Fruit fly (Drosophila melanogaster) S2 (cell line): Measurements from ENCODE around the gene Rab7.

ENCODE experiments used
- CG8478 ChIP-seq: fragments of >200 bp; optimal IDR thresholded peaks from 2 replicates; lab custom pipeline; 2018
- CTCF ChIP-seq, 2 experiments: fragments of >200 bp; optimal IDR thresholded peaks; 2 replicates each; lab custom pipeline; 2018

DNA sequence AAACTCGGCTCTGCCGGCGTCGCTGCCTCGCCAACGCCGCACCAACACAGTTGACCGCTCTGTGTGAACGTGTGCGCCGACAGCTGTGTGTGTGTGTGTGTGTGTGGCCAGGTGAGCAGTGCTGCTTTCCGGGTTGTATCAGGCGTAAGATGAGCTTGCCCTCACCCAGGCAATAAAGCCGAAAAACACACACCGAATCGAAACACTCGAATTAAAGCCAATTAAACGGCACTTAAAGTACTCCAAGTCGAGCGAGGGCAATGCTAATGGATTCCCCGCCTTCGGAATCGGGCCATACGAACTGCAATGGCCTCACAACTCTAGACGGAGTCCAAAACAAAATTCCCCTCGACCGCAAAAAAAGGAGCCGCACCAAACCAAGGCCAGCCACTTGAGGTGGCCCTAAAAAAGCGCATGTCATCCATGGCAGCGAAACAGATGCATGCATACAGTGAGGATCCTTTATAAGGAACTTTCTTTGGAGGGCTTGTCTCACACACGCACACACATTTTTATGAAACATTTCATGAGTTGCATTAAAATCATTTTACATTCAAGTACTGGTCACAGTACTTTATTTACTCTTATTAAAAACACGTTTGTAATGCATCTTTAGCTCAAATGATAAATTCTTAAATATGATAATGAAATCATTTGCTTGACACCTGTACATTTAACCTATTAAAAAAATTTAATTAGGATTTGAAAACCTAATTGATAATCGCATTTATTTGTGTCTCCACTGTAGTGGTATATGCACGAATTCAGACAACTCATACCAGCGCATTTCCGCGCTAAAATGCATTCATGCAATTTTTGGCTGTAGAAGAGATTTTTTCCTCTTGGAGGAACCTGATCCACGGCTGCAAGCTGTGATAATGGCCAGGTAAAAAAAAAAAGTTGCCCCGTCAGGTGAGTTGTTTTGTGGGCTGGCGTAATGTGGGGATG is 44.1 kb upstream of the Rab7 start:
- no peak for TF ChIP-seq CG8478 (lab: Kevin White, UChicago)
- TF ChIP-seq CTCF (optimal IDR thresholded peaks at IDR 0.05; lab: Kevin White, UChicago), result no peak
